Worm (Caenorhabditis elegans): ENCODE data around the gene irld-60.

- TF ChIP-seq him-1 (tag; optimal IDR thresholded peaks at IDR 0.05) (no peak), dao-5 (tag; optimal IDR thresholded peaks at IDR 0.05) (no peak), W03F9.2 (tag; optimal IDR thresholded peaks at IDR 0.05) (no peak)
These were observed 10.4 kb downstream of the irld-60 start for ce11 chrIII:12740313-12740712.
